Worm (Caenorhabditis elegans): Measurements from ENCODE around the gene Y51A2B.5.

ce11 chrV:18355742-18356141, 33.3 kb upstream of the Y51A2B.5 start, which contains the start of gene C08E8.2:
- TF ChIP-seq ama-1 (optimal IDR thresholded peaks at IDR 0.05) (no peak), F13C5.2 (tag; optimal IDR thresholded peaks at IDR 0.05) (no peak)
